Fruit fly (Drosophila melanogaster) S2 (cell line): ENCODE data around the gene Cpr62Bc.

Experiments
- CG8478 ChIP-seq: fragments of >200 bp; optimal IDR thresholded peaks from 2 replicates; lab custom pipeline; 2018
- CTCF ChIP-seq, 2 experiments: fragments of >200 bp; optimal IDR thresholded peaks; 2 replicates each; lab custom pipeline; 2018

Gene Cpr62Bc

dm6 chr3L:1861794-1862447, 20.0 kb upstream of the Cpr62Bc start, which contains the start of gene Rap1:
Gene Rap1, minus strand, starts transcription at chr3L:1862239.
- TF ChIP-seq CTCF (optimal IDR thresholded peaks at IDR 0.05; lab: Kevin White, UChicago) (no peak), CG8478 (no peak)

dm6 chr3L:1861400-1861793, 19.5 kb upstream of the Cpr62Bc start:
- no peak for TF ChIP-seq CTCF (optimal IDR thresholded peaks at IDR 0.05; lab: Kevin White, UChicago)
- no peak for TF ChIP-seq CG8478

dm6 chr3L:1860749-1861148, 18.9 kb upstream of the Cpr62Bc start:
- TF ChIP-seq CTCF (optimal IDR thresholded peaks at IDR 0.05; lab: Kevin White, UChicago) (no peak), CG8478 (no peak)

- TF ChIP-seq CG8478 (no peak), CTCF (optimal IDR thresholded peaks at IDR 0.05; lab: Kevin White, UChicago) (no peak)
Observed at dm6 chr3L:1859563-1859962, 17.7 kb upstream of the Cpr62Bc start.

dm6 chr3L:1856467-1857350, 14.8 kb upstream of the Cpr62Bc start, which contains the start of gene CG12024:
Gene CG12024, plus strand, starts transcription at chr3L:1857165.
- no peak for TF ChIP-seq CG8478

dm6 chr3L:1855491-1855890, 13.6 kb upstream of the Cpr62Bc start, which contains the start of gene CNMa:
Gene CNMa, minus strand, starts transcription at chr3L:1855591.
- TF ChIP-seq CG8478 (no peak), CTCF (optimal IDR thresholded peaks at IDR 0.05; lab: Kevin White, UChicago) (no peak)

dm6 chr3L:1853277-1853676, 11.4 kb upstream of the Cpr62Bc start:
- TF ChIP-seq CTCF (optimal IDR thresholded peaks at IDR 0.05; lab: Kevin White, UChicago), result no peak
- no peak for TF ChIP-seq CG8478

- TF ChIP-seq CTCF (optimal IDR thresholded peaks at IDR 0.05; lab: Kevin White, UChicago) (no peak), CG8478 (no peak)
Observed at dm6 chr3L:1850498-1850897, 8.6 kb upstream of the Cpr62Bc start.

dm6 chr3L:1844600-1844999, 2.7 kb upstream of the Cpr62Bc start:
- TF ChIP-seq CG8478 (no peak), CTCF (optimal IDR thresholded peaks at IDR 0.05; lab: Kevin White, UChicago) (no peak)

- TF ChIP-seq CG8478 (no peak), CTCF (optimal IDR thresholded peaks at IDR 0.05; lab: Kevin White, UChicago) (no peak)
Observed at dm6 chr3L:1835064-1835463, 6.8 kb downstream of the Cpr62Bc start, which contains the start of gene Cpr62Bb. Gene Cpr62Bb, minus strand, starts transcription at chr3L:1835164.

- TF ChIP-seq CG8478 (no peak), CTCF (optimal IDR thresholded peaks at IDR 0.05; lab: Kevin White, UChicago) (no peak)
Observed at dm6 chr3L:1831753-1832268, 10.1 kb downstream of the Cpr62Bc start, which contains the start of gene Cpr62Ba. Gene Cpr62Ba, minus strand, starts transcription at chr3L:1831783.

dm6 chr3L:1829539-1829938, 12.3 kb downstream of the Cpr62Bc start:
- TF ChIP-seq CG8478 (no peak), CTCF (optimal IDR thresholded peaks at IDR 0.05; lab: Kevin White, UChicago) (no peak)

- no peak for TF ChIP-seq CTCF (optimal IDR thresholded peaks at IDR 0.05; lab: Kevin White, UChicago)
- TF ChIP-seq CG8478, result no peak
Observed at dm6 chr3L:1827809-1828371, 14.0 kb downstream of the Cpr62Bc start.

- TF ChIP-seq CG8478, result no peak
- TF ChIP-seq CTCF (optimal IDR thresholded peaks at IDR 0.05; lab: Kevin White, UChicago), result no peak
Observed at dm6 chr3L:1822365-1822764, 19.5 kb downstream of the Cpr62Bc start.

- TF ChIP-seq CTCF (optimal IDR thresholded peaks at IDR 0.05; lab: Kevin White, UChicago), result no peak
- no peak for TF ChIP-seq CG8478
Observed at dm6 chr3L:1821140-1821539, 20.7 kb downstream of the Cpr62Bc start.

- TF ChIP-seq CTCF (optimal IDR thresholded peaks at IDR 0.05; lab: Kevin White, UChicago), result no peak
- no peak for TF ChIP-seq CG8478
Observed at dm6 chr3L:1818834-1819233, 23.1 kb downstream of the Cpr62Bc start.
